Fruit fly (Drosophila melanogaster) whole organism, prepupa: ENCODE data around the gene Rab26.
A peak's percentile ranks its signal among the peaks of the same experiment; 100 is the strongest.

Experiments used
- CG11902 ChIP-seq: fragments of 200-800 bp; sonication (Bioruptor generic); optimal IDR thresholded peaks from 3 replicates; lab custom pipeline; 2016; ENCODE audit warnings: missing biosample characterization, missing genetic modification characterization
- CG6854 ChIP-seq: fragments of 200-800 bp; sonication (Bioruptor generic); optimal IDR thresholded peaks from 2 replicates; lab custom pipeline; 2017; ENCODE audit warnings: missing biosample characterization, mild to moderate bottlenecking, missing genetic modification characterization
- Met ChIP-seq: fragments of 200-800 bp; sonication (Bioruptor generic); optimal IDR thresholded peaks from 3 replicates; lab custom pipeline; 2016; ENCODE audit warnings: missing biosample characterization, missing genetic modification characterization
- fd85E ChIP-seq: fragments of 200-800 bp; sonication (Bioruptor generic); optimal IDR thresholded peaks from 3 replicates; lab custom pipeline; 2016; ENCODE audit warnings: missing biosample characterization, missing genetic modification characterization

- peak; percentile 61 for TF ChIP-seq fd85E (GFP tag; lab: Kevin White, UChicago)
- TF ChIP-seq CG6854 (GFP tag; lab: Kevin White, UChicago): peak; percentile 62
- peak; percentile 70 for TF ChIP-seq CG11902 (GFP tag; lab: Kevin White, UChicago)
- peak; percentile 81 for TF ChIP-seq Met (GFP tag; lab: Kevin White, UChicago)
Measured at dm6 chr3L:21382158-21382610, 63.6 kb downstream of the Rab26 start, which contains the start of gene rgn.
